Fruit fly (Drosophila melanogaster): ENCODE measurements around the gene CG34448.

- peak; percentile 37 for TF ChIP-seq CG16779 (tag; optimal IDR thresholded peaks at IDR 0.05)
- peak; percentile 80 for TF ChIP-seq Ets96B (tag; optimal IDR thresholded peaks at IDR 0.05)
- TF ChIP-seq CG8319 (GFP tag; optimal IDR thresholded peaks at IDR 0.05), result peak; percentile 43
- TF ChIP-seq topi (GFP tag; optimal IDR thresholded peaks at IDR 0.05), result no peak
- no peak for TF ChIP-seq Hr39 (GFP tag; optimal IDR thresholded peaks at IDR 0.05)
- TF ChIP-seq CG6854 (GFP tag; optimal IDR thresholded peaks at IDR 0.05), result no peak
These were observed 15.2 kb upstream of the CG34448 start for dm6 chr2L:2432809-2433493.
